Fruit fly (Drosophila melanogaster) whole organism, embryonic: ENCODE results near the gene CG8668.
A peak's percentile ranks its signal among the peaks of the same experiment; 100 is the strongest.

ENCODE experiments used
- Abd-B ChIP-seq: fragments of 200-800 bp; sonication (Bioruptor generic); optimal IDR thresholded peaks from 2 replicates; lab custom pipeline; 2018; ENCODE audit warnings: missing biosample characterization, mild to moderate bottlenecking, missing genetic modification characterization, moderate library complexity
- Ada2b ChIP-seq: fragments of 200-800 bp; sonication (Bioruptor generic); IDR thresholded peaks from 2 replicates; pipeline ENCODE4 v1.3.6; 2022; ENCODE audit warnings: missing biosample characterization, missing genetic modification characterization
- Atf-2 ChIP-seq: fragments of 200-800 bp; sonication (Bioruptor generic); optimal IDR thresholded peaks from 2 replicates; lab custom pipeline; 2016; ENCODE audit warnings: missing biosample characterization, missing genetic modification characterization
- CG10462 ChIP-seq: fragments of 200-800 bp; sonication (Bioruptor generic); optimal IDR thresholded peaks from 2 replicates; lab custom pipeline; 2016; ENCODE audit warnings: missing biosample characterization, missing genetic modification characterization
- CG10979 ChIP-seq: fragments of 200-800 bp; sonication (Bioruptor generic); optimal IDR thresholded peaks from 2 replicates; lab custom pipeline; 2018; ENCODE audit warnings: missing biosample characterization, mild to moderate bottlenecking, missing genetic modification characterization, moderate library complexity
- CG12769 ChIP-seq: fragments of 200-800 bp; sonication (Bioruptor generic); optimal IDR thresholded peaks from 2 replicates; lab custom pipeline; 2019; ENCODE audit warnings: missing biosample characterization, mild to moderate bottlenecking, missing genetic modification characterization, moderate library complexity
- CG12942 ChIP-seq: fragments of 200-800 bp; sonication (Bioruptor generic); optimal IDR thresholded peaks from 3 replicates; lab custom pipeline; 2016; ENCODE audit warnings: missing biosample characterization, missing genetic modification characterization
- CG13624 ChIP-seq: fragments of 200-800 bp; sonication (Bioruptor generic); optimal IDR thresholded peaks from 2 replicates; lab custom pipeline; 2016; ENCODE audit warnings: missing biosample characterization, missing genetic modification characterization
- CG13894 ChIP-seq: fragments of 200-800 bp; sonication (Bioruptor generic); optimal IDR thresholded peaks from 3 replicates; lab custom pipeline; 2018; ENCODE audit warnings: missing biosample characterization, mild to moderate bottlenecking, missing genetic modification characterization, moderate library complexity
- CG15011 ChIP-seq: fragments of 200-800 bp; sonication (Bioruptor generic); optimal IDR thresholded peaks from 3 replicates; lab custom pipeline; 2018; ENCODE audit warnings: missing biosample characterization, mild to moderate bottlenecking, missing genetic modification characterization
- CG1832 ChIP-seq: fragments of 200-800 bp; sonication (Bioruptor generic); optimal IDR thresholded peaks from 2 replicates; lab custom pipeline; 2017; ENCODE audit warnings: missing biosample characterization, mild to moderate bottlenecking, missing genetic modification characterization, inconsistent platforms
- CG2120 ChIP-seq: fragments of 200-800 bp; sonication (Bioruptor generic); optimal IDR thresholded peaks from 3 replicates; lab custom pipeline; 2016; ENCODE audit warnings: missing biosample characterization, missing genetic modification characterization
- CG4360 ChIP-seq: fragments of 200-800 bp; sonication (Bioruptor generic); IDR thresholded peaks from 2 replicates; pipeline ENCODE4 v1.3.6; 2022; ENCODE audit warnings: missing biosample characterization, missing genetic modification characterization
- CG4707 ChIP-seq: fragments of 200-800 bp; sonication (Bioruptor generic); optimal IDR thresholded peaks from 2 replicates; lab custom pipeline; 2018; ENCODE audit warnings: missing biosample characterization, mild to moderate bottlenecking, missing genetic modification characterization, moderate library complexity
- CG7745 ChIP-seq: fragments of 200-800 bp; sonication (Bioruptor generic); optimal IDR thresholded peaks from 2 replicates; lab custom pipeline; 2018; ENCODE audit warnings: missing biosample characterization, mild to moderate bottlenecking, missing genetic modification characterization, moderate library complexity
- CG8290 ChIP-seq, 3 experiments: fragments of 200-800 bp; sonication (Bioruptor generic); optimal IDR thresholded peaks; 2 replicates each; lab custom pipeline; 2016 to 2019; ENCODE audit warnings: missing biosample characterization in 3 of 3, missing genetic modification characterization in 3 of 3, mild to moderate bottlenecking in 2 of 3, moderate library complexity in 1 of 3
- CHES-1-like ChIP-seq: fragments of 200-800 bp; sonication (Bioruptor generic); optimal IDR thresholded peaks from 2 replicates; lab custom pipeline; 2016; ENCODE audit warnings: missing biosample characterization, missing genetic modification characterization
- Camta ChIP-seq: fragments of 200-800 bp; sonication (Bioruptor generic); optimal IDR thresholded peaks from 2 replicates; lab custom pipeline; 2016; ENCODE audit warnings: missing biosample characterization, missing genetic modification characterization
- Dbx ChIP-seq: fragments of 200-800 bp; sonication (Bioruptor generic); IDR thresholded peaks from 3 replicates; pipeline ENCODE4 v1.3.6; 2022; ENCODE audit warnings: missing biosample characterization, missing genetic modification characterization
- Dip3 ChIP-seq: fragments of 200-800 bp; sonication (Bioruptor generic); optimal IDR thresholded peaks from 3 replicates; lab custom pipeline; 2016; ENCODE audit warnings: missing biosample characterization, missing genetic modification characterization
- Elba2 ChIP-seq: fragments of 200-800 bp; sonication (Bioruptor generic); optimal IDR thresholded peaks from 3 replicates; lab custom pipeline; 2016; ENCODE audit warnings: missing biosample characterization, missing genetic modification characterization
- Hsf ChIP-seq: fragments of 200-800 bp; sonication (Bioruptor generic); optimal IDR thresholded peaks from 3 replicates; lab custom pipeline; 2016; ENCODE audit warnings: missing biosample characterization, missing genetic modification characterization
- Jarid2 ChIP-seq: fragments of 200-800 bp; sonication (Bioruptor generic); optimal IDR thresholded peaks from 3 replicates; lab custom pipeline; 2017; ENCODE audit warnings: mild to moderate bottlenecking, missing biosample characterization, missing genetic modification reagents, missing genetic modification characterization
- Neu2 ChIP-seq: fragments of 200-800 bp; sonication (Bioruptor generic); optimal IDR thresholded peaks from 3 replicates; lab custom pipeline; 2016; ENCODE audit warnings: missing biosample characterization, missing genetic modification characterization, borderline replicate concordance
- Trl ChIP-seq, 3 experiments: fragments of >200 bp in 2 of 3; fragments of 200-800 bp in 1 of 3; sonication (Bioruptor generic) in 1 of 3; optimal IDR thresholded peaks; 2 replicates in 1 of 3; 3 replicates in 2 of 3; lab custom pipeline; 2016 to 2017; ENCODE audit warnings: missing biosample characterization in 1 of 3, missing genetic modification characterization in 1 of 3
- bsh ChIP-seq, 2 experiments: fragments of 200-800 bp; sonication (Bioruptor generic); optimal IDR thresholded peaks; 2 replicates each; lab custom pipeline; 2017 to 2018; ENCODE audit warnings: mild to moderate bottlenecking in 2 of 2, missing biosample characterization in 2 of 2, missing genetic modification characterization in 2 of 2, moderate library complexity in 1 of 2
- cato ChIP-seq: fragments of 200-800 bp; sonication (Bioruptor generic); optimal IDR thresholded peaks from 2 replicates; lab custom pipeline; 2016; ENCODE audit warnings: missing biosample characterization, missing genetic modification characterization, borderline replicate concordance
- cg ChIP-seq: fragments of 200-800 bp; sonication (Bioruptor generic); optimal IDR thresholded peaks from 3 replicates; lab custom pipeline; 2019; ENCODE audit warnings: missing biosample characterization, mild to moderate bottlenecking, missing genetic modification characterization, moderate library complexity
- chm ChIP-seq: fragments of 200-800 bp; sonication (Bioruptor generic); IDR thresholded peaks from 2 replicates; pipeline ENCODE4 v1.3.6; 2022; ENCODE audit warnings: missing biosample characterization, missing genetic modification characterization
- ci ChIP-seq: fragments of 200-800 bp; sonication (Bioruptor generic); IDR thresholded peaks from 3 replicates; pipeline ENCODE4 v1.3.6; 2022; ENCODE audit warnings: missing biosample characterization, missing genetic modification characterization
- corto ChIP-seq: fragments of 200-800 bp; sonication (Bioruptor generic); optimal IDR thresholded peaks from 2 replicates; lab custom pipeline; 2016; ENCODE audit warnings: missing biosample characterization, mild to moderate bottlenecking, missing genetic modification characterization, moderate library complexity
- crol ChIP-seq: fragments of 200-800 bp; sonication (Bioruptor generic); IDR thresholded peaks from 2 replicates; pipeline ENCODE4 v1.3.6; 2022; ENCODE audit warnings: missing biosample characterization, missing genetic modification characterization
- dimm ChIP-seq: fragments of 200-800 bp; sonication (Bioruptor generic); IDR thresholded peaks from 2 replicates; pipeline ENCODE4 v1.3.6; 2022; ENCODE audit warnings: missing biosample characterization, missing genetic modification characterization
- ewg ChIP-seq: fragments of 200-800 bp; sonication (Bioruptor generic); optimal IDR thresholded peaks from 3 replicates; lab custom pipeline; 2017; ENCODE audit warnings: mild to moderate bottlenecking, missing biosample characterization, missing genetic modification reagents, missing genetic modification characterization
- gcm2 ChIP-seq: fragments of 200-800 bp; sonication (Bioruptor generic); optimal IDR thresholded peaks from 2 replicates; lab custom pipeline; 2016; ENCODE audit warnings: missing biosample characterization, missing genetic modification characterization
- gem ChIP-seq: fragments of 200-800 bp; sonication (Bioruptor generic); optimal IDR thresholded peaks from 2 replicates; lab custom pipeline; 2019; ENCODE audit warnings: missing biosample characterization, mild to moderate bottlenecking, missing genetic modification characterization, moderate library complexity
- grn ChIP-seq: fragments of 200-800 bp; sonication (Bioruptor generic); optimal IDR thresholded peaks from 3 replicates; lab custom pipeline; 2017; ENCODE audit warnings: missing biosample characterization, missing genetic modification characterization
- her ChIP-seq: fragments of 200-800 bp; sonication (Bioruptor generic); optimal IDR thresholded peaks from 2 replicates; lab custom pipeline; 2016; ENCODE audit warnings: missing biosample characterization, missing genetic modification characterization
- ind ChIP-seq: fragments of 200-800 bp; sonication (Bioruptor generic); optimal IDR thresholded peaks from 3 replicates; lab custom pipeline; 2016; ENCODE audit warnings: missing biosample characterization, missing genetic modification characterization
- pan ChIP-seq, 4 experiments: fragments of >200 bp in 3 of 4; fragments of 200-800 bp in 1 of 4; sonication (Bioruptor generic) in 1 of 4; optimal IDR thresholded peaks in 3 of 4; IDR thresholded peaks in 1 of 4; 2 replicates each; pipeline versions ENCODE4 v1.3.6 to Lab custom; 2017 to 2022; ENCODE audit warnings: missing biosample characterization in 2 of 4, missing genetic modification characterization in 2 of 4, mixed read lengths in 1 of 4
- repo ChIP-seq: fragments of 200-800 bp; sonication (Bioruptor generic); optimal IDR thresholded peaks from 2 replicates; lab custom pipeline; 2016; ENCODE audit warnings: missing biosample characterization, missing genetic modification characterization
- schlank ChIP-seq: fragments of 200-800 bp; sonication (Bioruptor generic); optimal IDR thresholded peaks from 2 replicates; lab custom pipeline; 2018; ENCODE audit warnings: missing biosample characterization, mild to moderate bottlenecking, missing genetic modification characterization
- sens ChIP-seq: fragments of 200-800 bp; sonication (Bioruptor generic); peaks from one replicate; lab custom pipeline; 2016; ENCODE audit warnings: missing biosample characterization, missing genetic modification characterization
- shn ChIP-seq: fragments of 200-800 bp; sonication (Bioruptor generic); optimal IDR thresholded peaks from 3 replicates; lab custom pipeline; 2016; ENCODE audit warnings: missing biosample characterization, missing genetic modification characterization
- sr ChIP-seq: fragments of 200-800 bp; sonication (Bioruptor generic); IDR thresholded peaks from 3 replicates; pipeline ENCODE4 v1.3.6; 2022; ENCODE audit warnings: missing biosample characterization, missing genetic modification characterization
- ttk ChIP-seq: fragments of 200-800 bp; sonication (Bioruptor generic); IDR thresholded peaks from 2 replicates; pipeline ENCODE4 v2.1.2; 2022; ENCODE audit warnings: missing biosample characterization, missing genetic modification characterization
- zfh2 ChIP-seq: fragments of 200-800 bp; sonication (Bioruptor generic); optimal IDR thresholded peaks from 2 replicates; lab custom pipeline; 2016; ENCODE audit warnings: missing biosample characterization, missing genetic modification characterization

The CG8668 gene

DNA sequence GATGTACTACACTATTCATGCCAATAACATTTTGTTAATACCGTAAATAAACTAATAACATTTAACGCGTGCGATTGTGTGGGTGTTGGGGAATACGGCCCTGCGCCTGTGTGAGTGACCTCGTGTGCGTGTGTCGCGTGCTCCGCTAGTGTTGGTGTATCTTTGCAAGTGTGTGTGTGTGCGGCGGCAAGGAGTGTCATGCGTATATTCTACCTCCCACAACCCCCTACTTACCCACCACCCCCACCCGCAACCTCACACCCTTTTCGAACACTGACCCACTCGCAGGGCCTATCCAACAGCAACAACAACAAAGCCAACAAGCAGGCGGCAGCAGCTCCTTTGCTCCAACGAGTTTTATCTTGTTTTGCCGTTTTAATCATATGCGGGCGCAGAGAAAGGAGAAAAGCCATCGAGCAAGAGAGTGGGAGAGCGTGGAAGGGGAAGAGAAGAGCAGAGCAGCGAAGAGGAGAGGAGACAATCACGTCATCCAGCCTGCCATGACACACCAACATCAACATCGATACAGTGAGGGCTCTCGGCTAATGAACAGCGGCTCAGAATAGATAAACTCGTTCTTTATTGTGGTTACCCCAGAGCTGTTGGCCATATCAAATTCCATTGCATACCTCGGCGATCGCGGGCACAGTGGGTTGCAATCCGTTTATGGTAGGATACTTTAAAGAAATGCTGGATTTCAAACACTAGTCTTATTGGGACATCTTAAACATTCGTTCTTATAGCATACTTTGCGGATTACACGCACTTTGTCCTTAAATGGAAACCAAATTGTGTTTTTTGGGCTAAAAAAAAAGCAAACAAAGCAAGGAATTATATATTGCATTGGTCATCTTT is 42.2 kb upstream of the CG8668 start:
- TF ChIP-seq chm (peak; percentile 29; the same call in 1 of the 2 replicates), corto (GFP tag; lab: Kevin White, UChicago) (no peak), CG10979 (no peak), CG13624 (GFP tag; lab: Kevin White, UChicago) (no peak), repo (no peak), cg (GFP tag; lab: Kevin White, UChicago) (peak; percentile 73), Neu2 (GFP tag; lab: Kevin White, UChicago) (no peak), Atf-2 (GFP tag; lab: Kevin White, UChicago) (peak; percentile 8), CG4360 (GFP tag; lab: Robert Waterston, UW) (peak; percentile 74), CG12769 (tag; lab: Kevin White, UChicago) (peak; percentile 36), ci (GFP tag; lab: Robert Waterston, UW) (0 out of 3 replicates have a peak, but pooled peaks have one; percentile 25), CG12942 (GFP tag; lab: Kevin White, UChicago) (no peak), Jarid2 (no peak), ind (no peak), sr (GFP tag; lab: Robert Waterston, UW) (peak; percentile 41; the same call in 1 of the 3 replicates), Hsf (GFP tag; lab: Kevin White, UChicago) (no peak), crol (GFP tag; lab: Robert Waterston, UW) (peak; percentile 85), CG2120 (GFP tag; lab: Kevin White, UChicago) (peak; percentile 46), Dip3 (GFP tag; lab: Kevin White, UChicago) (peak; percentile 22), Elba2 (GFP tag; lab: Kevin White, UChicago) (peak; percentile 81), CG15011 (GFP tag; lab: Kevin White, UChicago) (no peak), her (GFP tag; lab: Kevin White, UChicago) (no peak), gem (tag; lab: Kevin White, UChicago) (peak; percentile 22), ttk (GFP tag; lab: Robert Waterston, UW) (no peak), CG13894 (peak; percentile 59), schlank (tag; lab: Kevin White, UChicago) (peak; percentile 17), dimm (GFP tag; lab: Robert Waterston, UW) (no peak), cato (GFP tag; lab: Kevin White, UChicago) (no peak), Abd-B (GFP tag; lab: Kevin White, UChicago) (no peak), Trl (optimal IDR thresholded peaks at IDR 0.05; lab: Kevin White, UChicago) (peak; percentile 57 to 63), Trl (GFP tag; optimal IDR thresholded peaks at IDR 0.05; lab: Kevin White, UChicago) (no peak), zfh2 (GFP tag; lab: Kevin White, UChicago) (peak; percentile 10), shn (GFP tag; lab: Kevin White, UChicago) (peak; percentile 12), gcm2 (GFP tag; lab: Kevin White, UChicago) (no peak), CG7745 (tag; lab: Kevin White, UChicago) (peak; percentile 30), bsh (GFP tag; optimal IDR thresholded peaks at IDR 0.05; lab: Kevin White, UChicago) (no peak), grn (GFP tag; lab: Kevin White, UChicago) (peak; percentile 75), CG1832 (GFP tag; lab: Kevin White, UChicago) (no peak), CG4707 (GFP tag; lab: Kevin White, UChicago) (peak; percentile 76), CHES-1-like (peak; percentile 9), ewg (GFP tag; lab: Kevin White, UChicago) (peak; percentile 76), pan (optimal IDR thresholded peaks at IDR 0.05; lab: Kevin White, UChicago) (no peak), pan (GFP tag; optimal IDR thresholded peaks at IDR 0.05 in 1 of 2, IDR thresholded peaks at IDR 0.05 in 1 of 2) (peak in 1 of 2 experiments; percentile 16), Camta (GFP tag; lab: Kevin White, UChicago) (no peak), CG10462 (GFP tag; lab: Kevin White, UChicago) (no peak), sens (peak; percentile 33), CG8290 (GFP tag; optimal IDR thresholded peaks at IDR 0.05; lab: Kevin White, UChicago) (peak; percentile 33), CG8290 (tag; optimal IDR thresholded peaks at IDR 0.05; lab: Kevin White, UChicago) (peak in 1 of 2 experiments; percentile 23), Dbx (peak; percentile 42; the same call in 1 of the 3 replicates), Ada2b (GFP tag; lab: Robert Waterston, UW) (0 out of 2 replicates have a peak, but pooled peaks have one; percentile 13)
